Worm (Caenorhabditis elegans) whole organism, early embryonic: ENCODE measurements around the gene C43D7.8.

Experiments used
- ama-1 ChIP-seq: fragments of 150-350 bp; optimal IDR thresholded peaks from 2 replicates; lab custom pipeline; 2014
- ceh-13 ChIP-seq: fragments of 200-800 bp; sonication (Bioruptor generic); optimal IDR thresholded peaks from 2 replicates; lab custom pipeline; 2018; ENCODE audit warnings: mild to moderate bottlenecking, missing genetic modification characterization, missing compliant biosample characterization
- ets-7 ChIP-seq: sonication (generic microtip); optimal IDR thresholded peaks from 2 replicates; lab custom pipeline; 2016; ENCODE audit warnings: missing genotype, missing genetic modification characterization, missing compliant biosample characterization
- flt-1 ChIP-seq: fragments of 200-800 bp; sonication (Bioruptor generic); IDR thresholded peaks from 2 replicates; pipeline ENCODE4 v1.3.6; 2022; ENCODE audit warnings: missing genetic modification characterization, missing compliant biosample characterization
- hmg-4 ChIP-seq: fragments of 200-800 bp; sonication (Bioruptor generic); optimal IDR thresholded peaks from 2 replicates; lab custom pipeline; 2018; ENCODE audit warnings: mild to moderate bottlenecking, missing genetic modification characterization, missing compliant biosample characterization
- pes-1 ChIP-seq: fragments of 200-800 bp; sonication (Bioruptor generic); IDR thresholded peaks from 2 replicates; pipeline ENCODE4 v1.3.6; 2022; ENCODE audit warnings: missing genetic modification reagents, missing genetic modification characterization, missing compliant biosample characterization
- sea-1 ChIP-seq: fragments of 200-800 bp; sonication (Bioruptor generic); conservative IDR thresholded peaks from 2 replicates; pipeline ENCODE4 v1.3.6; 2022; ENCODE audit warnings: missing genetic modification characterization, missing compliant biosample characterization
- tbx-11 ChIP-seq: fragments of 200-800 bp; sonication (Bioruptor generic); IDR thresholded peaks from 2 replicates; pipeline ENCODE4 v1.3.6; 2022; ENCODE audit warnings: missing genetic modification characterization, missing compliant biosample characterization
- tra-4 ChIP-seq: sonication (generic microtip); optimal IDR thresholded peaks from 2 replicates; lab custom pipeline; 2017; ENCODE audit warnings: missing genetic modification characterization, missing compliant biosample characterization

DNA sequence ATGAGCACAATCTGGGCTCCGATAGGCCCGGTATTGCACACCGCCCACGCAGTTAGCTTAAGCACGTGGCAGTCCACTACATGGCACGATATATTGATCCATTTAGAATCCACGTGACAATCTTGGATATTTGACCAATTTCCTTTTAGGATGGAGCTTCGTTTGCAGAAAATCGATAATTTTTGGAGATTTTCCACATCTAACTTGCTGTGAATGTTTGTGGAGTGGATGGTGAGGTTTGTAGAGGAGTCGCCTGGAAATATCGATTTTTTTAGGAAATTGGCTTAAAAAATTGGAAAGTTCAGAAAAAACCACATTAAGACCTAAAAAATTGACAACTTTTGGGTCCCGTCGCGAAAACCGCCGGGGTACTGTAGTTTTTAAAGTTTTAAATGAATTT, 26.0 kb upstream of the C43D7.8 start:
- no peak for TF ChIP-seq ama-1 (lab: Kevin White, UChicago)
- TF ChIP-seq tbx-11 (GFP tag; lab: Robert Waterston, UW) = no peak
- no peak for TF ChIP-seq flt-1 (GFP tag; lab: Robert Waterston, UW)
- no peak for TF ChIP-seq ceh-13 (GFP tag; lab: Kevin White, UChicago)
- no peak for TF ChIP-seq sea-1 (GFP tag; lab: Robert Waterston, UW)
- TF ChIP-seq ets-7 (tag; lab: Kevin White, UChicago) = no peak
- TF ChIP-seq tra-4 = no peak
- no peak for TF ChIP-seq hmg-4
- no peak for TF ChIP-seq pes-1
